Fruit fly (Drosophila melanogaster): ENCODE results near the gene CG42597.

The CG42597 gene

DNA sequence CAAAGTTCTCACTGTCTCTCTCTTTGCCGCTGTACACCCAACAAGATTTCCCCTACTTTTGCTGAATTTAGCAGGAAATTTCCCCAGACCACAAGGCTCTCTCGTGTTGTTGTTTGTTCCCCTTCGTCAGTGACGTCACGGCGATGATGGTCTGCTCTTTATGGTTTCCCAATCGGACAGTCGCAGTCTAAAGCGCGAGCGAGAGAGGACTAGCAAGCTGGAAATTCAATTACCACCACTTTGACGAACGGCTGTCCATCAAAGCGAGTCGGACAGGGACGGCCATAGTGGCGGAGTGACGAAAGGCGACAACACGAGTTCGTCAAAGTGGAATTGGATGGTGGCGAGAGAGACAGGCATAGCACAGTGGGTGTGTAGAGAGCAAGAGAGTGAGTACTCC lies 40.8 kb downstream of the CG42597 start (continued):
- TF ChIP-seq psq (GFP tag; optimal IDR thresholded peaks at IDR 0.05) (peak; percentile 2), ranshi (GFP tag; IDR thresholded peaks at IDR 0.05) (no peak), zen (tag; optimal IDR thresholded peaks at IDR 0.05) (peak; percentile 90), ato (GFP tag; IDR thresholded peaks at IDR 0.05; ENCODE audit: partially characterized antibody) (peak; percentile 63; the same call in 1 of the 2 replicates), ewg (GFP tag; optimal IDR thresholded peaks at IDR 0.05) (peak; percentile 88), usp (GFP tag; optimal IDR thresholded peaks at IDR 0.05) (no peak), fd64A (GFP tag; optimal IDR thresholded peaks at IDR 0.05) (no peak), abd-A (tag; optimal IDR thresholded peaks at IDR 0.05) (peak; percentile 99), Deaf1 (tag; optimal IDR thresholded peaks at IDR 0.05) (peak; percentile 89), CG2678 (tag; optimal IDR thresholded peaks at IDR 0.05) (no peak), CG14965 (GFP tag; optimal IDR thresholded peaks at IDR 0.05; ENCODE audit: borderline replicate concordance) (no peak), Side (GFP tag; optimal IDR thresholded peaks at IDR 0.05) (peak; percentile 43), CG13296 (GFP tag; optimal IDR thresholded peaks at IDR 0.05) (no peak), H15 (GFP tag; IDR thresholded peaks at IDR 0.05) (no peak), Bgb (GFP tag; IDR thresholded peaks at IDR 0.05; ENCODE audit: partially characterized antibody) (peak; percentile 79), CG17385 (GFP tag; optimal IDR thresholded peaks at IDR 0.05) (no peak), Lim3 (GFP tag; IDR thresholded peaks at IDR 0.05) (no peak), CG3726 (GFP tag; IDR thresholded peaks at IDR 0.05) (no peak), chinmo (GFP tag; IDR thresholded peaks at IDR 0.05; ENCODE audit: partially characterized antibody) (peak; percentile 91), CG8388 (GFP tag; optimal IDR thresholded peaks at IDR 0.05) (no peak), CG1603 (tag; optimal IDR thresholded peaks at IDR 0.05) (peak; percentile 35), ham (GFP tag; IDR thresholded peaks at IDR 0.05) (no peak), CG3163 (GFP tag; optimal IDR thresholded peaks at IDR 0.05) (peak; percentile 92), sens (GFP tag) (peak; percentile 78), pzg (GFP tag; optimal IDR thresholded peaks at IDR 0.05) (no peak), CG10543 (GFP tag; optimal IDR thresholded peaks at IDR 0.05) (peak; percentile 47), CG7928 (GFP tag; optimal IDR thresholded peaks at IDR 0.05) (no peak), Xbp1 (GFP tag; optimal IDR thresholded peaks at IDR 0.05) (peak; percentile 1), CrebB (tag; optimal IDR thresholded peaks at IDR 0.05) (peak; percentile 60), Dfd (GFP tag; optimal IDR thresholded peaks at IDR 0.05) (no peak), repo (GFP tag; optimal IDR thresholded peaks at IDR 0.05) (no peak), dm (GFP tag; optimal IDR thresholded peaks at IDR 0.05) (peak; percentile 13), chn (GFP tag; optimal IDR thresholded peaks at IDR 0.05) (peak; percentile 50), br (optimal IDR thresholded peaks at IDR 0.05) (no peak), Nf-YB (GFP tag; optimal IDR thresholded peaks at IDR 0.05) (peak; percentile 99), lov (optimal IDR thresholded peaks at IDR 0.05) (no peak), lov (GFP tag; IDR thresholded peaks at IDR 0.05) (0 out of 3 replicates have a peak, but pooled peaks have one; percentile 23), mirr (GFP tag; optimal IDR thresholded peaks at IDR 0.05) (peak; percentile 39), CG17912 (GFP tag; optimal IDR thresholded peaks at IDR 0.05) (peak; percentile 32), CG2116 (GFP tag; optimal IDR thresholded peaks at IDR 0.05) (no peak), stc (GFP tag; IDR thresholded peaks at IDR 0.05) (no peak), CG18476 (GFP tag; optimal IDR thresholded peaks at IDR 0.05) (no peak), tap (tag; optimal IDR thresholded peaks at IDR 0.05) (no peak), insv (GFP tag; optimal IDR thresholded peaks at IDR 0.05) (peak; percentile 39 to 94), CG3065 (GFP tag; optimal IDR thresholded peaks at IDR 0.05) (no peak), CG13894 (tag; optimal IDR thresholded peaks at IDR 0.05) (no peak), az2 (GFP tag; optimal IDR thresholded peaks at IDR 0.05) (peak; percentile 3), CG15479 (GFP tag; optimal IDR thresholded peaks at IDR 0.05) (no peak), CG16863 (GFP tag; optimal IDR thresholded peaks at IDR 0.05) (no peak), CG42726 (GFP tag; IDR thresholded peaks at IDR 0.05; ENCODE audit: partially characterized antibody) (peak; percentile 85), CG7963 (GFP tag; IDR thresholded peaks at IDR 0.05; ENCODE audit: partially characterized antibody) (no peak)
